Worm (Caenorhabditis elegans) whole organism, L3 larva: ENCODE results near the gene emb-5.

Experiments
- R02D3.7 ChIP-seq: fragments of 150-350 bp; optimal IDR thresholded peaks from 2 replicates; lab custom pipeline; 2014; ENCODE audit warnings: missing biosample characterization, missing genetic modification characterization
- ZK546.5 ChIP-seq: sonication (generic microtip); optimal IDR thresholded peaks from 2 replicates; lab custom pipeline; 2017; ENCODE audit warnings: missing biosample characterization, missing genetic modification characterization
- aly-2 ChIP-seq: fragments of 150-350 bp; optimal IDR thresholded peaks from 2 replicates; lab custom pipeline; 2014; ENCODE audit warnings: missing biosample characterization, missing genetic modification characterization
- ceh-16 ChIP-seq: sonication (generic microtip); optimal IDR thresholded peaks from 2 replicates; lab custom pipeline; 2017; ENCODE audit warnings: missing biosample characterization, missing genetic modification characterization
- ceh-28 ChIP-seq: fragments of 150-350 bp; optimal IDR thresholded peaks from 2 replicates; lab custom pipeline; 2014; ENCODE audit warnings: missing biosample characterization, missing genetic modification reagents, missing genetic modification characterization
- ceh-82 ChIP-seq: fragments of 150-350 bp; optimal IDR thresholded peaks from 2 replicates; lab custom pipeline; 2014; ENCODE audit warnings: missing biosample characterization, missing genetic modification characterization
- daf-12 ChIP-seq: fragments of 150-350 bp; optimal IDR thresholded peaks from 2 replicates; lab custom pipeline; 2014; ENCODE audit warnings: missing biosample characterization, missing genetic modification reagents, missing genetic modification characterization
- egl-5 ChIP-seq: fragments of 150-350 bp; optimal IDR thresholded peaks from 2 replicates; lab custom pipeline; 2017; ENCODE audit warnings: missing biosample characterization, missing genetic modification reagents, missing genetic modification characterization, inconsistent platforms
- elt-1 ChIP-seq: fragments of 150-350 bp; optimal IDR thresholded peaks from 2 replicates; lab custom pipeline; 2014; ENCODE audit warnings: missing biosample characterization, missing genetic modification characterization
- elt-2 ChIP-seq: sonication (generic microtip); optimal IDR thresholded peaks from 2 replicates; lab custom pipeline; 2016; ENCODE audit warnings: missing genetic modification reagents, mild to moderate bottlenecking, missing genetic modification characterization, missing compliant biosample characterization
- elt-3 ChIP-seq, 3 experiments: fragments of 150-350 bp in 1 of 3; sonication (generic microtip) in 2 of 3; optimal IDR thresholded peaks; 2 replicates in 2 of 3; 4 replicates in 1 of 3; lab custom pipeline; 2014 to 2017; ENCODE audit warnings: missing biosample characterization in 3 of 3, missing genetic modification characterization in 3 of 3
- eor-1 ChIP-seq, 2 experiments: fragments of 150-350 bp; optimal IDR thresholded peaks; 2 replicates each; lab custom pipeline; 2014 to 2018; ENCODE audit warnings: missing biosample characterization in 2 of 2, missing genetic modification characterization in 2 of 2
- fkh-10 ChIP-seq: sonication (generic microtip); optimal IDR thresholded peaks from 2 replicates; lab custom pipeline; 2017; ENCODE audit warnings: missing biosample characterization, missing genetic modification reagents, missing genetic modification characterization
- fos-1 ChIP-seq: fragments of 150-350 bp; optimal IDR thresholded peaks from 2 replicates; lab custom pipeline; 2014; ENCODE audit warnings: missing biosample characterization, missing genetic modification characterization
- lin-15B ChIP-seq: fragments of 150-350 bp; optimal IDR thresholded peaks from 2 replicates; lab custom pipeline; 2014; ENCODE audit warnings: missing biosample characterization, missing genetic modification characterization
- lin-39 ChIP-seq: fragments of 150-350 bp; optimal IDR thresholded peaks from 2 replicates; lab custom pipeline; 2018; ENCODE audit warnings: missing biosample characterization, missing genetic modification reagents, missing genetic modification characterization
- lsy-12 ChIP-seq: sonication (generic microtip); optimal IDR thresholded peaks from 2 replicates; lab custom pipeline; 2016; ENCODE audit warnings: mild to moderate bottlenecking, missing genetic modification characterization, missing compliant biosample characterization
- mdl-1 ChIP-seq: fragments of 150-350 bp; optimal IDR thresholded peaks from 2 replicates; lab custom pipeline; 2014; ENCODE audit warnings: missing biosample characterization, missing genetic modification characterization
- mml-1 ChIP-seq: fragments of 150-350 bp; sonication (generic microtip); optimal IDR thresholded peaks from 3 replicates; lab custom pipeline; 2014; ENCODE audit warnings: missing biosample characterization, missing genetic modification characterization
- nfya-1 ChIP-seq: sonication (generic microtip); optimal IDR thresholded peaks from 2 replicates; lab custom pipeline; 2017; ENCODE audit warnings: missing genetic modification characterization, mild to moderate bottlenecking, missing compliant biosample characterization, antibody characterized with exemption, moderate library complexity; ENCODE audit not compliant: insufficient read depth
- nhr-11 ChIP-seq: fragments of 150-350 bp; optimal IDR thresholded peaks from 2 replicates; lab custom pipeline; 2014; ENCODE audit warnings: missing biosample characterization, missing genetic modification characterization
- nhr-12 ChIP-seq: fragments of 150-350 bp; optimal IDR thresholded peaks from 2 replicates; lab custom pipeline; 2014; ENCODE audit warnings: missing biosample characterization, missing genetic modification characterization
- nhr-23 ChIP-seq: fragments of 150-350 bp; optimal IDR thresholded peaks from 2 replicates; lab custom pipeline; 2014; ENCODE audit warnings: missing biosample characterization, missing genetic modification reagents, missing genetic modification characterization
- nhr-237 ChIP-seq: fragments of 150-350 bp; optimal IDR thresholded peaks from 2 replicates; lab custom pipeline; 2014; ENCODE audit warnings: missing biosample characterization, missing genetic modification characterization
- nhr-25 ChIP-seq: sonication (generic microtip); optimal IDR thresholded peaks from 2 replicates; lab custom pipeline; 2017; ENCODE audit warnings: missing biosample characterization, missing genetic modification characterization
- nhr-28 ChIP-seq: fragments of 150-350 bp; optimal IDR thresholded peaks from 2 replicates; lab custom pipeline; 2014; ENCODE audit warnings: missing biosample characterization, missing genetic modification characterization
- nhr-43 ChIP-seq: sonication (generic microtip); optimal IDR thresholded peaks from 2 replicates; lab custom pipeline; 2016; ENCODE audit warnings: mild to moderate bottlenecking, missing genetic modification characterization, missing compliant biosample characterization; ENCODE audit not compliant: poor library complexity, severe bottlenecking
- nhr-67 ChIP-seq: fragments of 150-350 bp; optimal IDR thresholded peaks from 2 replicates; lab custom pipeline; 2014; ENCODE audit warnings: missing biosample characterization, missing genetic modification characterization
- nhr-76 ChIP-seq: fragments of 150-350 bp; sonication (generic microtip); optimal IDR thresholded peaks from 5 replicates; lab custom pipeline; 2014; ENCODE audit warnings: missing biosample characterization, missing genetic modification characterization
- nhr-77 ChIP-seq: fragments of 150-350 bp; optimal IDR thresholded peaks from 2 replicates; lab custom pipeline; 2014; ENCODE audit warnings: missing biosample characterization, missing genetic modification characterization
- pha-4 ChIP-seq: fragments of 150-350 bp; optimal IDR thresholded peaks from 2 replicates; lab custom pipeline; 2014; ENCODE audit warnings: missing biosample characterization, missing genetic modification reagents, missing genetic modification characterization
- pqm-1 ChIP-seq: fragments of 150-350 bp; optimal IDR thresholded peaks from 2 replicates; lab custom pipeline; 2017; ENCODE audit warnings: missing biosample characterization, missing genetic modification characterization, inconsistent platforms
- sea-2 ChIP-seq: fragments of 150-350 bp; sonication (generic microtip); optimal IDR thresholded peaks from 4 replicates; lab custom pipeline; 2014; ENCODE audit warnings: missing biosample characterization, missing genetic modification reagents, missing genetic modification characterization
- skn-1 ChIP-seq: fragments of 150-350 bp; optimal IDR thresholded peaks from 2 replicates; lab custom pipeline; 2014; ENCODE audit warnings: missing biosample characterization, missing genetic modification characterization
- snpc-4 ChIP-seq: fragments of 150-350 bp; optimal IDR thresholded peaks from 2 replicates; lab custom pipeline; 2014; ENCODE audit warnings: missing biosample characterization, missing genetic modification characterization
- tbx-2 ChIP-seq: sonication (generic microtip); optimal IDR thresholded peaks from 2 replicates; lab custom pipeline; 2016; ENCODE audit warnings: mild to moderate bottlenecking, missing genetic modification characterization, missing compliant biosample characterization
- unc-39 ChIP-seq: sonication (generic microtip); optimal IDR thresholded peaks from 4 replicates; lab custom pipeline; 2017; ENCODE audit warnings: missing biosample characterization, missing genetic modification characterization
- unc-62 ChIP-seq: fragments of 150-350 bp; sonication (generic microtip); optimal IDR thresholded peaks from 4 replicates; lab custom pipeline; 2014; ENCODE audit warnings: missing biosample characterization, missing genetic modification reagents, missing genetic modification characterization
- zag-1 ChIP-seq: fragments of 150-350 bp; optimal IDR thresholded peaks from 2 replicates; lab custom pipeline; 2014; ENCODE audit warnings: missing biosample characterization, missing genetic modification characterization
- ztf-4 ChIP-seq: fragments of 150-350 bp; optimal IDR thresholded peaks from 2 replicates; lab custom pipeline; 2014; ENCODE audit warnings: missing biosample characterization, missing genetic modification characterization

Gene emb-5

DNA sequence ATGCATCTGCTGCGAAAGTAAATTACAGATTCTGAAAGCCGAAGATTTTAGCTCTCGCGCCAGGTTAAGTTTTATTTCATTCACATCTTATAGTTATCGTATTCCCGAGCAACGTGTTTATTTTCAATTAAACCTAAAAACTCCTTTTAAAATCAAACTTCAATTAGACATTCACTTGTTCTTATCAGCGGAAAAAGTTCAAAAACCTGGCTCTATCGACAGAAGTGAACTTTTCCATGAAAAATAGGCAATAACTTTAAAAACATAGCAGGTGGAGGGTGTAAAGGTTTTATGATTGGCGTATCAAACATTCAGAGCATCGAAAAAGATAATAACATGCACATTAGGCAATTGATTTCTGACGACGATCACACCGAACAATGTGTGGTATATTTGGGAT is 31.5 kb downstream of the emb-5 start, which contains the start of gene ppat-1:
TSS of gene ppat-1 (plus strand) at position 316 of the 400 bp plus-strand sequence.
- TF ChIP-seq nhr-25 (tag; lab: Kevin White, UChicago): no peak
- TF ChIP-seq nhr-23: no peak
- TF ChIP-seq elt-2 (tag; lab: Kevin White, UChicago): peak; percentile 41
- TF ChIP-seq eor-1 (tag; optimal IDR thresholded peaks at IDR 0.05; lab: Kevin White, UChicago): no peak
- TF ChIP-seq pqm-1 (tag; lab: Kevin White, UChicago): no peak

DNA sequence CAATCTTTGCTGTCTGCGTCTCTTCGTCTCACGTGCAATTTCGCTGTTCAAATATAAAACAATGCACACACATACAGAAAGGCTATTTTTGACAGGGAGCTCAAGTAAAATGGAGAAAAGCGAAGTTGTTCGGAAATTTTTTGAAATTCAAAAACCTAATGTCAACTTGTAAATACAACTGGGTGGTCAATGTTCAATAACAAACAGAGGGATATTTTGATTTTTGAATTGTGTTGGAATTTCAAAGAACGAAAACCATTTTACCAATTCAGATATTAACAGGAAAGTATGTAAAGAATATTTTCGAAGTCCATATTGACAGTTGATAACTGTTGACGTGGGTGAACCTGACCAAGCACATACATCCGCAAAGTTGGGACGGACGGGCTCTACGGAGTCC is 32.1 kb downstream of the emb-5 start, which contains the start of gene tag-243:
TSS of gene tag-243 (minus strand) at position 101 of the 400 bp plus-strand sequence.
- no peak for TF ChIP-seq fos-1
- peak; percentile 19 for TF ChIP-seq pha-4

DNA sequence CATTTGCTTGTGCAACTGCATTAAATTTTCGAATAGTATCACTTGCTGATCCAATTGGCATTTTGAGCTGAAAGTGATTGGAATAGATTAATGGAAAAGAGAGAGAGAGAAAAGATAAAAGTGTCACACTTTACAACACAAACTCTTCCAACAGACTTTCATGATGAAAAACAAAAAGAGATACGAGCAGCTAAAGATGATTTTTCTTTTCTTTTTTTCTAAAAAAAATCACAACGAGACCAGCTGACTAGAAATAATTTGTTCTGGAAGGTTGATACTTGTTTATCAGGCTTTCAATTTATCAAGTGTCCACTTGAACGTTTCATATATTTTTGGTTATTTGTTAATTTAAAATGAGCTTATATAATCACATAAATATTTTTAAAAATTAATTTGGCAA is 33.3 kb downstream of the emb-5 start:
- no peak for TF ChIP-seq pha-4
- no peak for TF ChIP-seq nhr-28 (tag; lab: Kevin White, UChicago)
- no peak for TF ChIP-seq mdl-1 (tag; lab: Kevin White, UChicago)
- no peak for TF ChIP-seq eor-1 (tag; optimal IDR thresholded peaks at IDR 0.05; lab: Kevin White, UChicago)
- no peak for TF ChIP-seq ZK546.5 (tag; lab: Kevin White, UChicago)
- no peak for TF ChIP-seq lsy-12 (tag; lab: Kevin White, UChicago)
- no peak for TF ChIP-seq unc-39 (tag; lab: Kevin White, UChicago)
- TF ChIP-seq sea-2 (GFP tag; lab: Kevin White, UChicago): no peak
- TF ChIP-seq lin-39 (tag; lab: Kevin White, UChicago): no peak
- TF ChIP-seq tbx-2 (tag; lab: Kevin White, UChicago): no peak
- no peak for TF ChIP-seq nhr-237
- TF ChIP-seq nfya-1 (tag; lab: Kevin White, UChicago): no peak

DNA sequence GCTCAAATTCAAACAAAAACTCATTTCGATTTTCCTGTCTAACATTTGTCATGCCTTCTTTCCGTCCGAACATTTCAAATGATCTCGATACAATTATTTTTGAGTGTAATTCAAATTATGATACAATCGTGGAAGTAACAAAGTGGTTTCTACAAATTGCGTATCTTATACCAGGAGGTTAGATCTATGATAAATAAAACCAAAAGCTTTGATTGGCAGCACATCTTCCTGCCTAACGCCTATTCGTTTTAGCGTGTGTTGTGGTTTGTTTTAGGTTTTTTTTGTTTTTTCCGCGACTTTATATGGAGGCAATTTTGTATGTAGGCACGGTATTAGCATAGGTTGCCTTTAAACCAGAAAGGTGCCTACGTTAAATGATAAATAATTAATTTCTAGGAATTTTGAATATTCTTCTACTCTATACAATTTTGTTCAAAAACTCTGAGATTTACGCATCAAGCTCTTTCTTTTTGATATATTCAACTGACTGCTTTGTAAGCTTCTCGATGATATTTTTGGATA is 40.4 kb downstream of the emb-5 start, which contains the start of gene srg-11:
TSS of gene srg-11 (plus strand) at position 51 of the 522 bp plus-strand sequence.
- TF ChIP-seq snpc-4 (tag; lab: Kevin White, UChicago): no peak
- no peak for TF ChIP-seq lin-15B (tag; lab: Kevin White, UChicago)
- TF ChIP-seq lsy-12 (tag; lab: Kevin White, UChicago): no peak
- no peak for TF ChIP-seq zag-1 (tag; lab: Kevin White, UChicago)
- TF ChIP-seq ceh-16: no peak
- no peak for TF ChIP-seq sea-2 (GFP tag; lab: Kevin White, UChicago)
- TF ChIP-seq nhr-23: no peak
- no peak for TF ChIP-seq nhr-43
- no peak for TF ChIP-seq pha-4
- no peak for TF ChIP-seq nhr-67 (tag; lab: Kevin White, UChicago)
- no peak for TF ChIP-seq elt-3 (tag; optimal IDR thresholded peaks at IDR 0.05; lab: Kevin White, UChicago)
- no peak for TF ChIP-seq mml-1
- TF ChIP-seq, all 47 proteins: peak for 0

DNA sequence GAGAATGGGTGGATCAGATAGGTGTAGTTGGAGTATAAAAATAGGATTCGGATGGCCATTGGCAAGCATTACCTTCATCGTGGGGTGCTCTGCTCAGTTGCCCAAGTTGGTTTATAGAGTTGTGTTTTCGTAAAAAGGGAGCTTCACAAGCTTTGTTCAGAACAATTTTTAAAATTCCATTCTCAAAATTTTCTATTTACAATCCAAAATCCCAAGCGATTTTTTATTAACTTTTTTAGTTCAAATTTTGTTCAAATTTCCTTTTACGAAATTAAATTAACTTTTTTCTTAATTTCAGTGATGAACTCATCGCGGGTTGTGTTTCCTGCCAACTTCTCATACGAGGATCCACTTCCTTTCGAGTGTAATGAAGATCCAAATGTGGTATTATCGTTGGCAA is 43.0 kb downstream of the emb-5 start, which contains the start of gene srg-10:
TSS of gene srg-10 (plus strand) at position 301 of the 400 bp plus-strand sequence.
- TF ChIP-seq skn-1 (no peak), nhr-25 (tag; lab: Kevin White, UChicago) (no peak), egl-5 (tag; lab: Kevin White, UChicago) (no peak), daf-12 (no peak), nhr-11 (tag; lab: Kevin White, UChicago) (no peak), elt-1 (tag; lab: Kevin White, UChicago) (no peak), ceh-82 (no peak)

DNA sequence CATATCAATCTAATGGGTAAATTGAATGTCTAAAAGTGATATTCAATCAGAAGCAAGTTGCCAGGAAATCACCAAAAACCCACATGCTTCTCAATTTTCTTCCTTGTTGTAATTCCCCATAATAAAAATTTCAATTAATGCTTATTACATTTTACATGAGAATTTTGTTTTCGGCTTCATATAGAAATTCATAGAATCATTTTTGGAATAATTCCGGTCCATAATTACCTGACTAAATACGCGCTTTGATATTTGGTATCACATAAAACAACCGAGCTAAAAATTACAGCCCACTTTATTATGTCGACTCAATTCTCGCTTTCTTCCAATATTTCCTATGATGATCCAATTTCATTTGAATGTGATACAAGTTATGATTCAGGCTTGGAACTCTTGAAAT is 48.5 kb downstream of the emb-5 start, which contains the start of gene srg-13:
TSS of gene srg-13 (plus strand) at position 301 of the 400 bp plus-strand sequence.
- TF ChIP-seq fkh-10 (GFP tag; lab: Kevin White, UChicago): no peak
- TF ChIP-seq nhr-76 (tag; lab: Kevin White, UChicago): no peak
- TF ChIP-seq pha-4: no peak
- no peak for TF ChIP-seq nhr-67 (tag; lab: Kevin White, UChicago)
- TF ChIP-seq sea-2 (GFP tag; lab: Kevin White, UChicago): no peak
- TF ChIP-seq ztf-4: no peak
- no peak for TF ChIP-seq lin-15B (tag; lab: Kevin White, UChicago)
- no peak for TF ChIP-seq nhr-12 (tag; lab: Kevin White, UChicago)
- no peak for TF ChIP-seq R02D3.7 (tag; lab: Kevin White, UChicago)
- no peak for TF ChIP-seq elt-2 (tag; lab: Kevin White, UChicago)
- no peak for TF ChIP-seq mml-1
- TF ChIP-seq nhr-77 (tag; lab: Kevin White, UChicago): no peak
- no peak for TF ChIP-seq aly-2
- no peak for TF ChIP-seq unc-62
- TF ChIP-seq tbx-2 (tag; lab: Kevin White, UChicago): no peak
- TF ChIP-seq ceh-28 (tag; lab: Kevin White, UChicago): no peak
